Worm (Caenorhabditis elegans): ENCODE data around the gene nspg-13.

ce11 chrX:5275209-5275608 lies 20.2 kb downstream of the nspg-13 start, which contains the start of gene hst-6:
- TF ChIP-seq ama-1 (optimal IDR thresholded peaks at IDR 0.05) (no peak), nhr-85 (tag) (peak; percentile 51), nhr-237 (tag; optimal IDR thresholded peaks at IDR 0.05) (no peak), alr-1 (tag; optimal IDR thresholded peaks at IDR 0.05; ENCODE audit: borderline replicate concordance) (no peak), ztf-11 (tag; optimal IDR thresholded peaks at IDR 0.05) (peak in 1 of 2 experiments; percentile 6), rnt-1 (tag; optimal IDR thresholded peaks at IDR 0.05) (peak; percentile 56)

Measured in whole organism, L1 larva.